Fruit fly (Drosophila melanogaster) whole organism, embryonic: ENCODE data around the gene CG4004.

Experiments
- Adf1 ChIP-seq: fragments of 200-800 bp; sonication (Bioruptor generic); IDR thresholded peaks from 2 replicates; pipeline ENCODE4 v1.3.6; 2022; ENCODE audit warnings: missing biosample characterization, missing genetic modification characterization
- CG10979 ChIP-seq: fragments of 200-800 bp; sonication (Bioruptor generic); optimal IDR thresholded peaks from 2 replicates; lab custom pipeline; 2018; ENCODE audit warnings: missing biosample characterization, mild to moderate bottlenecking, missing genetic modification characterization, moderate library complexity
- CG11398 ChIP-seq: fragments of 200-800 bp; sonication (Bioruptor generic); optimal IDR thresholded peaks from 2 replicates; lab custom pipeline; 2016; ENCODE audit warnings: missing biosample characterization, missing genetic modification characterization
- CG11695 ChIP-seq: fragments of 200-800 bp; sonication (Bioruptor generic); IDR thresholded peaks from 3 replicates; pipeline ENCODE4 v1.3.6; 2022; ENCODE audit warnings: missing biosample characterization, missing genetic modification characterization
- CG11723 ChIP-seq: fragments of 200-800 bp; sonication (Bioruptor generic); optimal IDR thresholded peaks from 2 replicates; lab custom pipeline; 2017; ENCODE audit warnings: missing biosample characterization, mild to moderate bottlenecking, missing genetic modification characterization
- CG1233 ChIP-seq: fragments of 200-800 bp; sonication (Bioruptor generic); optimal IDR thresholded peaks from 4 replicates; lab custom pipeline; 2018; ENCODE audit warnings: missing biosample characterization, mild to moderate bottlenecking, missing genetic modification characterization
- CG12659 ChIP-seq: fragments of 200-800 bp; sonication (Bioruptor generic); optimal IDR thresholded peaks from 3 replicates; lab custom pipeline; 2017; ENCODE audit warnings: mild to moderate bottlenecking, missing biosample characterization, missing genetic modification reagents, missing genetic modification characterization
- CG15601 ChIP-seq: fragments of 200-800 bp; sonication (Bioruptor generic); optimal IDR thresholded peaks from 3 replicates; lab custom pipeline; 2019; ENCODE audit warnings: missing biosample characterization, mild to moderate bottlenecking, missing genetic modification characterization, moderate library complexity
- CG1603 ChIP-seq: fragments of 200-800 bp; sonication (Bioruptor generic); optimal IDR thresholded peaks from 2 replicates; lab custom pipeline; 2019; ENCODE audit warnings: missing biosample characterization, mild to moderate bottlenecking, missing genetic modification characterization, moderate library complexity
- CG18619 ChIP-seq: fragments of 200-800 bp; sonication (Bioruptor generic); optimal IDR thresholded peaks from 3 replicates; lab custom pipeline; 2017; ENCODE audit warnings: missing biosample characterization, mild to moderate bottlenecking, missing genetic modification characterization
- CG32772 ChIP-seq: fragments of 200-800 bp; sonication (Bioruptor generic); IDR thresholded peaks from 2 replicates; pipeline ENCODE4 v1.3.6; 2022; ENCODE audit warnings: missing biosample characterization, missing genetic modification characterization
- CG3407 ChIP-seq: fragments of 200-800 bp; sonication (Bioruptor generic); optimal IDR thresholded peaks from 2 replicates; lab custom pipeline; 2018; ENCODE audit warnings: missing biosample characterization, mild to moderate bottlenecking, missing genetic modification characterization
- CG4404 ChIP-seq: fragments of 200-800 bp; sonication (Bioruptor generic); IDR thresholded peaks from 2 replicates; pipeline ENCODE4 v1.3.6; 2022; ENCODE audit warnings: missing biosample characterization, missing genetic modification characterization
- CG5245 ChIP-seq: fragments of 200-800 bp; sonication (Bioruptor generic); optimal IDR thresholded peaks from 3 replicates; lab custom pipeline; 2016; ENCODE audit warnings: missing biosample characterization, missing genetic modification characterization
- CG7271 ChIP-seq: fragments of 200-800 bp; sonication (Bioruptor generic); optimal IDR thresholded peaks from 2 replicates; lab custom pipeline; 2018; ENCODE audit warnings: missing biosample characterization, mild to moderate bottlenecking, missing genetic modification characterization, moderate library complexity
- CG7357 ChIP-seq: fragments of 200-800 bp; sonication (Bioruptor generic); IDR thresholded peaks from 3 replicates; pipeline ENCODE4 v1.3.6; 2022; ENCODE audit warnings: missing biosample characterization, missing genetic modification characterization
- CG9609 ChIP-seq: fragments of 200-800 bp; sonication (Bioruptor generic); optimal IDR thresholded peaks from 3 replicates; lab custom pipeline; 2016; ENCODE audit warnings: missing biosample characterization, missing genetic modification characterization
- CG9727 ChIP-seq: fragments of 200-800 bp; sonication (Bioruptor generic); optimal IDR thresholded peaks from 3 replicates; lab custom pipeline; 2017; ENCODE audit warnings: missing biosample characterization, mild to moderate bottlenecking, missing genetic modification characterization
- CHES-1-like ChIP-seq: fragments of 200-800 bp; sonication (Bioruptor generic); optimal IDR thresholded peaks from 2 replicates; lab custom pipeline; 2016; ENCODE audit warnings: missing biosample characterization, missing genetic modification characterization
- D ChIP-seq, 2 experiments: fragments of 200-800 bp in 1 of 2; fragments of >200 bp in 1 of 2; sonication (Bioruptor generic) in 1 of 2; optimal IDR thresholded peaks; 2 replicates in 1 of 2; 3 replicates in 1 of 2; lab custom pipeline; 2017; ENCODE audit warnings: mild to moderate bottlenecking in 1 of 2, missing biosample characterization in 1 of 2, missing genetic modification characterization in 1 of 2, missing genetic modification reagents in 1 of 2
- Dbx ChIP-seq: fragments of 200-800 bp; sonication (Bioruptor generic); IDR thresholded peaks from 3 replicates; pipeline ENCODE4 v1.3.6; 2022; ENCODE audit warnings: missing biosample characterization, missing genetic modification characterization
- Dfd ChIP-seq, 2 experiments: fragments of >200 bp; optimal IDR thresholded peaks; 2 replicates each; lab custom pipeline; 2017; ENCODE audit warnings: missing biosample characterization in 2 of 2, missing genetic modification characterization in 2 of 2
- Dp ChIP-seq: fragments of 200-800 bp; sonication (Bioruptor generic); optimal IDR thresholded peaks from 2 replicates; lab custom pipeline; 2018; ENCODE audit warnings: missing biosample characterization, mild to moderate bottlenecking, missing genetic modification characterization, moderate library complexity
- Ets97D ChIP-seq: fragments of 200-800 bp; sonication (Bioruptor generic); optimal IDR thresholded peaks from 3 replicates; lab custom pipeline; 2016; ENCODE audit warnings: missing biosample characterization, missing genetic modification characterization
- Hey ChIP-seq: fragments of 200-800 bp; sonication (Bioruptor generic); optimal IDR thresholded peaks from 3 replicates; lab custom pipeline; 2018; ENCODE audit warnings: missing biosample characterization, mild to moderate bottlenecking, missing genetic modification characterization
- Med ChIP-seq: fragments of 200-800 bp; sonication (Bioruptor generic); peaks from one replicate; lab custom pipeline; 2016; ENCODE audit warnings: missing biosample characterization, missing genetic modification characterization, mild to moderate bottlenecking, inconsistent platforms, moderate library complexity
- PHDP ChIP-seq: fragments of 200-800 bp; sonication (Bioruptor generic); optimal IDR thresholded peaks from 3 replicates; lab custom pipeline; 2018; ENCODE audit warnings: missing biosample characterization, mild to moderate bottlenecking, missing genetic modification characterization, moderate library complexity
- Pdp1 ChIP-seq, 2 experiments: fragments of 200-800 bp; sonication (Bioruptor generic); optimal IDR thresholded peaks; 3 replicates each; lab custom pipeline; 2016; ENCODE audit warnings: missing biosample characterization in 2 of 2, missing genetic modification characterization in 2 of 2, mild to moderate bottlenecking in 1 of 2, moderate library complexity in 1 of 2
- Sry-δ ChIP-seq: fragments of 200-800 bp; sonication (Bioruptor generic); optimal IDR thresholded peaks from 2 replicates; lab custom pipeline; 2016; ENCODE audit warnings: missing biosample characterization, missing genetic modification characterization
- Taf1 ChIP-seq: fragments of 200-800 bp; sonication (Bioruptor generic); IDR thresholded peaks from 2 replicates; pipeline ENCODE4 v1.3.6; 2022; ENCODE audit warnings: missing biosample characterization, missing genetic modification characterization
- Xrp1 ChIP-seq: fragments of 200-800 bp; sonication (Bioruptor generic); IDR thresholded peaks from 2 replicates; pipeline ENCODE4 v1.3.6; 2022; ENCODE audit warnings: missing biosample characterization, missing genetic modification characterization
- da ChIP-seq: fragments of 200-800 bp; sonication (Bioruptor generic); optimal IDR thresholded peaks from 2 replicates; lab custom pipeline; 2016; ENCODE audit warnings: missing biosample characterization, missing genetic modification characterization
- disco-r ChIP-seq: fragments of 200-800 bp; sonication (Bioruptor generic); optimal IDR thresholded peaks from 2 replicates; lab custom pipeline; 2016; ENCODE audit warnings: missing biosample characterization, missing genetic modification characterization
- dm ChIP-seq: fragments of 200-800 bp; sonication (Bioruptor generic); optimal IDR thresholded peaks from 3 replicates; lab custom pipeline; 2016; ENCODE audit warnings: missing biosample characterization, missing genetic modification characterization
- dmrt11E ChIP-seq: fragments of 200-800 bp; sonication (Bioruptor generic); optimal IDR thresholded peaks from 3 replicates; lab custom pipeline; 2018; ENCODE audit warnings: missing biosample characterization, mild to moderate bottlenecking, missing genetic modification characterization, moderate library complexity
- gem ChIP-seq: fragments of 200-800 bp; sonication (Bioruptor generic); optimal IDR thresholded peaks from 2 replicates; lab custom pipeline; 2019; ENCODE audit warnings: missing biosample characterization, mild to moderate bottlenecking, missing genetic modification characterization, moderate library complexity
- inv ChIP-seq: fragments of 200-800 bp; sonication (Bioruptor generic); IDR thresholded peaks from 2 replicates; pipeline ENCODE4 v1.3.6; 2022; ENCODE audit warnings: missing biosample characterization, missing genetic modification characterization; ENCODE audit not compliant: partially characterized antibody
- kay ChIP-seq: fragments of 200-800 bp; sonication (Bioruptor generic); optimal IDR thresholded peaks from 2 replicates; lab custom pipeline; 2016; ENCODE audit warnings: missing biosample characterization, missing genetic modification characterization
- lov ChIP-seq, 2 experiments: fragments of 200-800 bp in 1 of 2; fragments of >200 bp in 1 of 2; sonication (Bioruptor generic) in 1 of 2; IDR thresholded peaks in 1 of 2; optimal IDR thresholded peaks in 1 of 2; 2 replicates in 1 of 2; 3 replicates in 1 of 2; pipeline versions ENCODE4 v1.3.6 to Lab custom; 2017 to 2022; ENCODE audit warnings: missing biosample characterization in 1 of 2, missing genetic modification characterization in 1 of 2
- mam ChIP-seq: fragments of 200-800 bp; sonication (Bioruptor generic); optimal IDR thresholded peaks from 3 replicates; lab custom pipeline; 2016; ENCODE audit warnings: missing biosample characterization, missing genetic modification characterization
- mld ChIP-seq: fragments of 200-800 bp; sonication (Bioruptor generic); IDR thresholded peaks from 3 replicates; pipeline ENCODE4 v1.3.6; 2022; ENCODE audit warnings: missing biosample characterization, missing genetic modification characterization; ENCODE audit not compliant: partially characterized antibody
- pb ChIP-seq: fragments of 200-800 bp; sonication (Bioruptor generic); optimal IDR thresholded peaks from 3 replicates; lab custom pipeline; 2016; ENCODE audit warnings: missing biosample characterization, missing genetic modification characterization
- repo ChIP-seq: fragments of 200-800 bp; sonication (Bioruptor generic); optimal IDR thresholded peaks from 2 replicates; lab custom pipeline; 2016; ENCODE audit warnings: missing biosample characterization, missing genetic modification characterization
- row ChIP-seq: fragments of 200-800 bp; sonication (Bioruptor generic); IDR thresholded peaks from 3 replicates; pipeline ENCODE4 v1.3.6; 2022; ENCODE audit warnings: missing biosample characterization, missing genetic modification characterization
- so ChIP-seq: fragments of 200-800 bp; sonication (Bioruptor generic); IDR thresholded peaks from 3 replicates; pipeline ENCODE4 v1.3.6; 2022; ENCODE audit warnings: missing biosample characterization, missing genetic modification characterization
- stc ChIP-seq: fragments of 200-800 bp; sonication (Bioruptor generic); IDR thresholded peaks from 2 replicates; pipeline ENCODE4 v1.3.6; 2022; ENCODE audit warnings: missing biosample characterization, missing genetic modification characterization
- twi ChIP-seq: fragments of 200-800 bp; optimal IDR thresholded peaks from 2 replicates; lab custom pipeline; 2019; ENCODE audit warnings: missing biosample characterization, mild to moderate bottlenecking, missing genetic modification characterization, moderate library complexity
- unc-4 ChIP-seq: fragments of 200-800 bp; sonication (Bioruptor generic); IDR thresholded peaks from 2 replicates; pipeline ENCODE4 v1.3.6; 2022; ENCODE audit warnings: missing biosample characterization, missing genetic modification characterization; ENCODE audit not compliant: partially characterized antibody
- wdn ChIP-seq: fragments of 200-800 bp; sonication (Bioruptor generic); IDR thresholded peaks from 2 replicates; pipeline ENCODE4 v1.3.6; 2022; ENCODE audit warnings: missing biosample characterization, missing genetic modification characterization

The CG4004 gene

dm6 chrX:12744026-12744688, at the start of gene CG4004 (continued):
- TF ChIP-seq CG12659 (GFP tag; lab: Kevin White, UChicago) (no peak), wdn (GFP tag; lab: Robert Waterston, UW) (no peak), unc-4 (no peak), CG15601 (no peak), Hey (tag; lab: Kevin White, UChicago) (no peak), mam (GFP tag; lab: Kevin White, UChicago) (no peak), PHDP (tag; lab: Kevin White, UChicago) (no peak), CG11398 (GFP tag; lab: Kevin White, UChicago) (no peak), kay (GFP tag; lab: Kevin White, UChicago) (no peak), CG7357 (GFP tag; lab: Robert Waterston, UW) (no peak), Adf1 (GFP tag; lab: Robert Waterston, UW) (peak; percentile 65), da (GFP tag; lab: Kevin White, UChicago) (no peak), CG11723 (GFP tag; lab: Kevin White, UChicago) (no peak), CG18619 (GFP tag; lab: Kevin White, UChicago) (no peak), pb (no peak), so (GFP tag; lab: Robert Waterston, UW) (no peak), gem (tag; lab: Kevin White, UChicago) (peak; percentile 40), CG1603 (tag; lab: Kevin White, UChicago) (no peak), CG4404 (GFP tag; lab: Robert Waterston, UW) (no peak), CHES-1-like (GFP tag; lab: Kevin White, UChicago) (no peak), inv (no peak), CG3407 (GFP tag; lab: Kevin White, UChicago) (peak; percentile 100), repo (no peak), CG9727 (GFP tag; lab: Kevin White, UChicago) (no peak), Taf1 (GFP tag; lab: Robert Waterston, UW) (no peak), Dbx (GFP tag; lab: Robert Waterston, UW) (no peak), CG1233 (no peak), stc (GFP tag; lab: Robert Waterston, UW) (no peak), dmrt11E (peak; percentile 43), Sry-δ (GFP tag; lab: Kevin White, UChicago) (no peak), Dp (GFP tag; lab: Kevin White, UChicago) (no peak), dm (GFP tag; lab: Kevin White, UChicago) (no peak), CG7271 (tag; lab: Kevin White, UChicago) (no peak), row (GFP tag; lab: Robert Waterston, UW) (peak; percentile 20; the same call in 1 of the 3 replicates), CG10979 (tag; lab: Kevin White, UChicago) (peak; percentile 38), Med (GFP tag; lab: Kevin White, UChicago) (peak; percentile 31), lov (optimal IDR thresholded peaks at IDR 0.05; lab: Kevin White, UChicago) (no peak), lov (GFP tag; IDR thresholded peaks at IDR 0.05; lab: Robert Waterston, UW) (no peak), CG11695 (GFP tag; lab: Robert Waterston, UW) (no peak), disco-r (GFP tag; lab: Kevin White, UChicago) (no peak), CG32772 (GFP tag; lab: Robert Waterston, UW) (0 out of 2 replicates have a peak, but pooled peaks have one; percentile 15), Ets97D (GFP tag; lab: Kevin White, UChicago) (no peak), mld (GFP tag; lab: Robert Waterston, UW) (no peak), Dfd (GFP tag; optimal IDR thresholded peaks at IDR 0.05; lab: Kevin White, UChicago) (no peak), twi (tag; lab: Kevin White, UChicago) (peak; percentile 79), Xrp1 (peak; percentile 16; the same call in 1 of the 2 replicates), Pdp1 (GFP tag; optimal IDR thresholded peaks at IDR 0.05; lab: Kevin White, UChicago) (peak in 1 of 2 experiments; percentile 74), CG9609 (GFP tag; lab: Kevin White, UChicago) (no peak), D (optimal IDR thresholded peaks at IDR 0.05; lab: Kevin White, UChicago) (no peak), D (GFP tag; optimal IDR thresholded peaks at IDR 0.05; lab: Kevin White, UChicago) (no peak), CG5245 (GFP tag; lab: Kevin White, UChicago) (no peak)
